Fruit fly (Drosophila melanogaster) whole organism, embryonic: Measurements from ENCODE around the gene CG6195.

ENCODE experiments used
- Awh ChIP-seq: fragments of 200-800 bp; sonication (Bioruptor generic); IDR thresholded peaks from 2 replicates; pipeline ENCODE4, ENCODE4 v1.3.6; 2022; ENCODE audit warnings: missing biosample characterization, missing genetic modification characterization
- CG10274 ChIP-seq: fragments of 200-800 bp; sonication (Bioruptor generic); optimal IDR thresholded peaks from 3 replicates; lab custom pipeline; 2017; ENCODE audit warnings: missing biosample characterization, mild to moderate bottlenecking, missing genetic modification characterization
- CG10959 ChIP-seq: fragments of 200-800 bp; sonication (Bioruptor generic); IDR thresholded peaks from 2 replicates; pipeline ENCODE4 v1.3.6; 2022; ENCODE audit warnings: missing biosample characterization, missing genetic modification characterization
- CG12942 ChIP-seq: fragments of 200-800 bp; sonication (Bioruptor generic); optimal IDR thresholded peaks from 3 replicates; lab custom pipeline; 2016; ENCODE audit warnings: missing biosample characterization, missing genetic modification characterization
- CG15514 ChIP-seq: fragments of 200-800 bp; sonication (Bioruptor generic); optimal IDR thresholded peaks from 3 replicates; lab custom pipeline; 2017; ENCODE audit warnings: missing biosample characterization, missing genetic modification characterization, mild to moderate bottlenecking, moderate library complexity, missing genetic modification reagents
- CG1602 ChIP-seq: fragments of 200-800 bp; sonication (Bioruptor generic); optimal IDR thresholded peaks from 3 replicates; lab custom pipeline; 2016; ENCODE audit warnings: missing biosample characterization, missing genetic modification characterization
- CG1603 ChIP-seq: fragments of 200-800 bp; sonication (Bioruptor generic); optimal IDR thresholded peaks from 2 replicates; lab custom pipeline; 2019; ENCODE audit warnings: missing biosample characterization, mild to moderate bottlenecking, missing genetic modification characterization, moderate library complexity
- CG17186 ChIP-seq: fragments of 200-800 bp; sonication (Bioruptor generic); optimal IDR thresholded peaks from 3 replicates; lab custom pipeline; 2017; ENCODE audit warnings: missing biosample characterization, missing genetic modification reagents, missing genetic modification characterization
- CG2712 ChIP-seq: fragments of 200-800 bp; optimal IDR thresholded peaks from 3 replicates; lab custom pipeline; 2019; ENCODE audit warnings: missing biosample characterization, mild to moderate bottlenecking, missing genetic modification characterization, moderate library complexity
- CG32772 ChIP-seq: fragments of 200-800 bp; sonication (Bioruptor generic); IDR thresholded peaks from 2 replicates; pipeline ENCODE4 v1.3.6; 2022; ENCODE audit warnings: missing biosample characterization, missing genetic modification characterization
- CG3995 ChIP-seq: fragments of 200-800 bp; sonication (Bioruptor generic); optimal IDR thresholded peaks from 3 replicates; lab custom pipeline; 2016; ENCODE audit warnings: missing biosample characterization, missing genetic modification characterization
- CG4424 ChIP-seq: fragments of 200-800 bp; sonication (Bioruptor generic); optimal IDR thresholded peaks from 3 replicates; lab custom pipeline; 2016; ENCODE audit warnings: missing biosample characterization, missing genetic modification characterization
- CG7271 ChIP-seq: fragments of 200-800 bp; sonication (Bioruptor generic); optimal IDR thresholded peaks from 2 replicates; lab custom pipeline; 2018; ENCODE audit warnings: missing biosample characterization, mild to moderate bottlenecking, missing genetic modification characterization, moderate library complexity
- CG7963 ChIP-seq: fragments of 200-800 bp; sonication (Bioruptor generic); IDR thresholded peaks from 3 replicates; pipeline ENCODE4 v1.3.6; 2022; ENCODE audit warnings: missing biosample characterization, missing genetic modification characterization; ENCODE audit not compliant: partially characterized antibody
- CG8290 ChIP-seq, 3 experiments: fragments of 200-800 bp; sonication (Bioruptor generic); optimal IDR thresholded peaks; 2 replicates each; lab custom pipeline; 2016 to 2019; ENCODE audit warnings: missing biosample characterization in 3 of 3, missing genetic modification characterization in 3 of 3, mild to moderate bottlenecking in 2 of 3, moderate library complexity in 1 of 3
- CG9215 ChIP-seq: fragments of 200-800 bp; sonication (Bioruptor generic); IDR thresholded peaks from 2 replicates; pipeline ENCODE4 v1.3.6; 2022; ENCODE audit warnings: missing biosample characterization, missing genetic modification characterization
- Dp ChIP-seq: fragments of 200-800 bp; sonication (Bioruptor generic); optimal IDR thresholded peaks from 2 replicates; lab custom pipeline; 2018; ENCODE audit warnings: missing biosample characterization, mild to moderate bottlenecking, missing genetic modification characterization, moderate library complexity
- H15 ChIP-seq: fragments of 200-800 bp; sonication (Bioruptor generic); IDR thresholded peaks from 3 replicates; pipeline ENCODE4 v1.3.6; 2022; ENCODE audit warnings: missing biosample characterization, missing genetic modification characterization
- HHEX ChIP-seq: fragments of 200-800 bp; sonication (Bioruptor generic); optimal IDR thresholded peaks from 3 replicates; lab custom pipeline; 2017; ENCODE audit warnings: missing biosample characterization, mild to moderate bottlenecking, missing genetic modification characterization, missing genetic modification reagents
- HLHmδ ChIP-seq: fragments of 200-800 bp; sonication (Bioruptor generic); optimal IDR thresholded peaks from 2 replicates; lab custom pipeline; 2018; ENCODE audit warnings: missing biosample characterization, mild to moderate bottlenecking, missing genetic modification characterization, moderate library complexity
- Hr3 ChIP-seq: fragments of 200-800 bp; sonication (Bioruptor generic); optimal IDR thresholded peaks from 3 replicates; lab custom pipeline; 2016; ENCODE audit warnings: missing biosample characterization, missing genetic modification characterization
- Lim3 ChIP-seq: fragments of 200-800 bp; sonication (Bioruptor generic); IDR thresholded peaks from 2 replicates; pipeline ENCODE4 v1.3.6; 2022; ENCODE audit warnings: missing biosample characterization, missing genetic modification characterization
- MBD-R2 ChIP-seq: fragments of 200-800 bp; sonication (Bioruptor generic); IDR thresholded peaks from 2 replicates; pipeline ENCODE4 v1.3.6; 2022; ENCODE audit warnings: missing biosample characterization, missing genetic modification characterization
- Mad ChIP-seq: fragments of 200-800 bp; sonication (Bioruptor generic); optimal IDR thresholded peaks from 2 replicates; lab custom pipeline; 2016; ENCODE audit warnings: missing biosample characterization, missing genetic modification characterization
- Max ChIP-seq: fragments of 200-800 bp; sonication (Bioruptor generic); optimal IDR thresholded peaks from 2 replicates; lab custom pipeline; 2016; ENCODE audit warnings: missing biosample characterization, mild to moderate bottlenecking, missing genetic modification characterization
- NC2β ChIP-seq: fragments of 200-800 bp; sonication (Bioruptor generic); optimal IDR thresholded peaks from 2 replicates; lab custom pipeline; 2016; ENCODE audit warnings: missing biosample characterization, missing genetic modification characterization
- Nf-YB ChIP-seq: fragments of 200-800 bp; sonication (Bioruptor generic); optimal IDR thresholded peaks from 3 replicates; lab custom pipeline; 2019; ENCODE audit warnings: missing biosample characterization, mild to moderate bottlenecking, missing genetic modification characterization, moderate library complexity
- Oaz ChIP-seq: fragments of 200-800 bp; sonication (Bioruptor generic); IDR thresholded peaks from 2 replicates; pipeline ENCODE4 v1.3.6; 2022; ENCODE audit warnings: missing biosample characterization, missing genetic modification characterization
- Poxn ChIP-seq: fragments of 200-800 bp; sonication (Bioruptor generic); IDR thresholded peaks from 2 replicates; pipeline ENCODE4 v1.3.6; 2022; ENCODE audit warnings: missing biosample characterization, missing genetic modification characterization
- Scr ChIP-seq: fragments of 200-800 bp; sonication (Bioruptor generic); IDR thresholded peaks from 2 replicates; pipeline ENCODE4 v1.3.6; 2022; ENCODE audit warnings: missing biosample characterization, missing genetic modification characterization; ENCODE audit not compliant: partially characterized antibody
- Sry-β ChIP-seq: fragments of 200-800 bp; sonication (Bioruptor generic); optimal IDR thresholded peaks from 2 replicates; lab custom pipeline; 2018; ENCODE audit warnings: missing biosample characterization, mild to moderate bottlenecking, missing genetic modification characterization, moderate library complexity
- Vsx1 ChIP-seq: fragments of 200-800 bp; sonication (Bioruptor generic); optimal IDR thresholded peaks from 2 replicates; lab custom pipeline; 2017; ENCODE audit warnings: missing biosample characterization, mild to moderate bottlenecking, missing genetic modification characterization, missing genetic modification reagents
- YL-1 ChIP-seq: fragments of 200-800 bp; sonication (Bioruptor generic); optimal IDR thresholded peaks from 3 replicates; lab custom pipeline; 2017; ENCODE audit warnings: missing biosample characterization, mild to moderate bottlenecking, missing genetic modification characterization
- abd-A ChIP-seq: fragments of 200-800 bp; sonication (Bioruptor generic); optimal IDR thresholded peaks from 3 replicates; lab custom pipeline; 2019; ENCODE audit warnings: missing biosample characterization, mild to moderate bottlenecking, missing genetic modification characterization, moderate library complexity
- ap ChIP-seq: fragments of 200-800 bp; sonication (Bioruptor generic); IDR thresholded peaks from 2 replicates; pipeline ENCODE4 v1.3.6; 2022; ENCODE audit warnings: missing biosample characterization, missing genetic modification characterization
- corto ChIP-seq: fragments of 200-800 bp; sonication (Bioruptor generic); optimal IDR thresholded peaks from 2 replicates; lab custom pipeline; 2016; ENCODE audit warnings: missing biosample characterization, mild to moderate bottlenecking, missing genetic modification characterization, moderate library complexity
- dmrt11E ChIP-seq: fragments of 200-800 bp; sonication (Bioruptor generic); optimal IDR thresholded peaks from 3 replicates; lab custom pipeline; 2018; ENCODE audit warnings: missing biosample characterization, mild to moderate bottlenecking, missing genetic modification characterization, moderate library complexity
- gcm2 ChIP-seq: fragments of 200-800 bp; sonication (Bioruptor generic); optimal IDR thresholded peaks from 2 replicates; lab custom pipeline; 2016; ENCODE audit warnings: missing biosample characterization, missing genetic modification characterization
- jigr1 ChIP-seq: fragments of 200-800 bp; sonication (Bioruptor generic); IDR thresholded peaks from 3 replicates; pipeline ENCODE4 v1.3.6; 2022; ENCODE audit warnings: missing biosample characterization, missing genetic modification characterization
- nerfin-1 ChIP-seq: fragments of 200-800 bp; sonication (Bioruptor generic); optimal IDR thresholded peaks from 3 replicates; lab custom pipeline; 2019; ENCODE audit warnings: missing biosample characterization, mild to moderate bottlenecking, missing genetic modification characterization, moderate library complexity
- nmo ChIP-seq: fragments of 200-800 bp; sonication (Bioruptor generic); optimal IDR thresholded peaks from 2 replicates; lab custom pipeline; 2018; ENCODE audit warnings: missing biosample characterization, mild to moderate bottlenecking, missing genetic modification characterization, moderate library complexity
- pb ChIP-seq: fragments of 200-800 bp; sonication (Bioruptor generic); optimal IDR thresholded peaks from 3 replicates; lab custom pipeline; 2016; ENCODE audit warnings: missing biosample characterization, missing genetic modification characterization
- ranshi ChIP-seq: fragments of 200-800 bp; sonication (Bioruptor generic); IDR thresholded peaks from 2 replicates; pipeline ENCODE4 v1.3.6; 2022; ENCODE audit warnings: missing biosample characterization, missing genetic modification characterization
- row ChIP-seq: fragments of 200-800 bp; sonication (Bioruptor generic); IDR thresholded peaks from 3 replicates; pipeline ENCODE4 v1.3.6; 2022; ENCODE audit warnings: missing biosample characterization, missing genetic modification characterization
- sens-2 ChIP-seq: fragments of 200-800 bp; sonication (Bioruptor generic); IDR thresholded peaks from 2 replicates; pipeline ENCODE4 v1.3.6; 2022; ENCODE audit warnings: missing biosample characterization, missing genetic modification characterization
- tio ChIP-seq: fragments of 200-800 bp; sonication (Bioruptor generic); optimal IDR thresholded peaks from 2 replicates; lab custom pipeline; 2017; ENCODE audit warnings: missing biosample characterization, missing genetic modification characterization, inconsistent platforms
- wek ChIP-seq: fragments of 200-800 bp; sonication (Bioruptor generic); optimal IDR thresholded peaks from 3 replicates; lab custom pipeline; 2018; ENCODE audit warnings: missing biosample characterization, mild to moderate bottlenecking, missing genetic modification characterization, moderate library complexity
- zen ChIP-seq: fragments of 200-800 bp; sonication (Bioruptor generic); optimal IDR thresholded peaks from 3 replicates; lab custom pipeline; 2018; ENCODE audit warnings: missing biosample characterization, mild to moderate bottlenecking, missing genetic modification characterization, moderate library complexity
- zf30C ChIP-seq: fragments of 200-800 bp; sonication (Bioruptor generic); optimal IDR thresholded peaks from 3 replicates; lab custom pipeline; 2018; ENCODE audit warnings: missing biosample characterization, mild to moderate bottlenecking, missing genetic modification characterization

Gene CG6195

dm6 chr3R:19641498-19642065 is 6.6 kb downstream of the CG6195 start (continued):
- TF ChIP-seq row (GFP tag; lab: Robert Waterston, UW), result peak; percentile 86
- TF ChIP-seq Poxn (GFP tag; lab: Robert Waterston, UW), result peak; percentile 59; the same call in 1 of the 2 replicates
- no peak; the same call in 1 of the 2 replicates for TF ChIP-seq CG9215
- peak; percentile 60 for TF ChIP-seq CG1603 (tag; lab: Kevin White, UChicago)
- TF ChIP-seq CG7271, result peak; percentile 64
- peak; percentile 75 for TF ChIP-seq CG32772 (GFP tag; lab: Robert Waterston, UW)
- TF ChIP-seq Sry-β, result no peak
- no peak for TF ChIP-seq CG8290 (GFP tag; optimal IDR thresholded peaks at IDR 0.05; lab: Kevin White, UChicago)
- TF ChIP-seq CG8290 (tag; optimal IDR thresholded peaks at IDR 0.05; lab: Kevin White, UChicago), result peak; percentile 24 to 51
- TF ChIP-seq nmo (GFP tag; lab: Kevin White, UChicago), result peak; percentile 81
- TF ChIP-seq zf30C (GFP tag; lab: Kevin White, UChicago), result no peak
- TF ChIP-seq Awh, result peak; percentile 92
- no peak for TF ChIP-seq YL-1 (GFP tag; lab: Kevin White, UChicago)
- 0 out of 2 replicates have a peak, but pooled peaks have one; percentile 51 for TF ChIP-seq Lim3 (GFP tag; lab: Robert Waterston, UW)
- peak; percentile 82 for TF ChIP-seq dmrt11E (tag; lab: Kevin White, UChicago)
- TF ChIP-seq zen (tag; lab: Kevin White, UChicago), result peak; percentile 71
- TF ChIP-seq Hr3 (GFP tag; lab: Kevin White, UChicago), result peak; percentile 68
- TF ChIP-seq Dp (GFP tag; lab: Kevin White, UChicago), result no peak
- TF ChIP-seq CG10959 (GFP tag; lab: Robert Waterston, UW), result peak; percentile 50; the same call in 1 of the 2 replicates
- TF ChIP-seq corto, result peak; percentile 47
- peak; percentile 89 for TF ChIP-seq sens-2 (GFP tag; lab: Robert Waterston, UW)
- TF ChIP-seq Mad, result peak; percentile 34
- peak; percentile 84 for TF ChIP-seq nerfin-1 (tag; lab: Kevin White, UChicago)
- peak; percentile 53 for TF ChIP-seq CG12942
- peak; percentile 85 for TF ChIP-seq HHEX
- TF ChIP-seq Oaz (GFP tag; lab: Robert Waterston, UW), result peak; percentile 75
- no peak for TF ChIP-seq gcm2
- TF ChIP-seq wek (GFP tag; lab: Kevin White, UChicago), result peak; percentile 56
- peak; percentile 36 for TF ChIP-seq pb (GFP tag; lab: Kevin White, UChicago)
- 0 out of 3 replicates have a peak, but pooled peaks have one; percentile 42 for TF ChIP-seq jigr1 (GFP tag; lab: Robert Waterston, UW)
- peak; percentile 55 for TF ChIP-seq CG1602 (GFP tag; lab: Kevin White, UChicago)
- peak; percentile 38 for TF ChIP-seq CG3995
- peak; percentile 89 for TF ChIP-seq CG2712 (tag; lab: Kevin White, UChicago)
- TF ChIP-seq ap (GFP tag; lab: Robert Waterston, UW), result peak; percentile 73
- TF ChIP-seq CG4424 (GFP tag; lab: Kevin White, UChicago), result peak; percentile 86
- peak; percentile 58; the same call in 1 of the 2 replicates for TF ChIP-seq MBD-R2
- no peak for TF ChIP-seq abd-A (tag; lab: Kevin White, UChicago)
- TF ChIP-seq Max (GFP tag; lab: Kevin White, UChicago), result peak; percentile 58
- peak; percentile 92 for TF ChIP-seq ranshi (GFP tag; lab: Robert Waterston, UW)
- TF ChIP-seq H15, result peak; percentile 84
- TF ChIP-seq Vsx1 (GFP tag; lab: Kevin White, UChicago), result peak; percentile 64
- peak; percentile 82 for TF ChIP-seq CG15514 (GFP tag; lab: Kevin White, UChicago)
- peak; percentile 76 for TF ChIP-seq Nf-YB
- TF ChIP-seq CG17186 (GFP tag; lab: Kevin White, UChicago), result no peak
- TF ChIP-seq HLHmδ (GFP tag; lab: Kevin White, UChicago), result no peak
- TF ChIP-seq CG7963 (GFP tag; lab: Robert Waterston, UW), result no peak
- TF ChIP-seq Scr (GFP tag; lab: Robert Waterston, UW), result no peak
- peak; percentile 58 for TF ChIP-seq CG10274 (GFP tag; lab: Kevin White, UChicago)
- TF ChIP-seq NC2β (GFP tag; lab: Kevin White, UChicago), result peak; percentile 14
- TF ChIP-seq tio (GFP tag; lab: Kevin White, UChicago), result peak; percentile 60
